Worm (Caenorhabditis elegans) whole organism, mixed stage, embryonic: ENCODE measurements around the gene C50C3.1.
A peak's percentile ranks its signal among the peaks of the same experiment; 100 is the strongest.

ENCODE experiments used
- M03D4.4 ChIP-seq: sonication (generic microtip); optimal IDR thresholded peaks from 2 replicates; lab custom pipeline; 2017; ENCODE audit warnings: mild to moderate bottlenecking, missing genetic modification characterization, missing compliant biosample characterization
- bed-3 ChIP-seq: fragments of 200-800 bp; sonication (Bioruptor generic); optimal IDR thresholded peaks from 3 replicates; lab custom pipeline; 2018; ENCODE audit warnings: mild to moderate bottlenecking, missing genetic modification characterization, moderate library complexity, missing compliant biosample characterization
- blmp-1 ChIP-seq: fragments of 150-350 bp; optimal IDR thresholded peaks from 2 replicates; lab custom pipeline; 2014; ENCODE audit warnings: missing biosample characterization, missing genetic modification characterization
- ceh-39 ChIP-seq: fragments of 150-350 bp; optimal IDR thresholded peaks from 2 replicates; lab custom pipeline; 2014; ENCODE audit warnings: missing biosample characterization, missing genetic modification characterization
- ceh-43 ChIP-seq: fragments of 200-800 bp; sonication (Bioruptor generic); optimal IDR thresholded peaks from 2 replicates; lab custom pipeline; 2018; ENCODE audit warnings: mild to moderate bottlenecking, missing genetic modification characterization, moderate library complexity, missing compliant biosample characterization
- ceh-83 ChIP-seq: fragments of 200-800 bp; sonication (Bioruptor generic); optimal IDR thresholded peaks from 2 replicates; lab custom pipeline; 2018; ENCODE audit warnings: mild to moderate bottlenecking, missing genetic modification characterization, missing compliant biosample characterization
- ces-1 ChIP-seq: fragments of 150-350 bp; optimal IDR thresholded peaks from 2 replicates; lab custom pipeline; 2014; ENCODE audit warnings: missing biosample characterization, missing genetic modification reagents, missing genetic modification characterization
- cnd-1 ChIP-seq: fragments of 200-800 bp; sonication (Bioruptor generic); optimal IDR thresholded peaks from 2 replicates; lab custom pipeline; 2018; ENCODE audit warnings: mild to moderate bottlenecking, missing genetic modification characterization, missing compliant biosample characterization
- drap-1 ChIP-seq: fragments of 200-800 bp; sonication (Bioruptor generic); optimal IDR thresholded peaks from 3 replicates; lab custom pipeline; 2018; ENCODE audit warnings: mild to moderate bottlenecking, missing genetic modification characterization, missing compliant biosample characterization
- elt-1 ChIP-seq: sonication (generic microtip); optimal IDR thresholded peaks from 2 replicates; lab custom pipeline; 2017; ENCODE audit warnings: missing genetic modification characterization, mild to moderate bottlenecking, missing compliant biosample characterization, antibody characterized with exemption, moderate library complexity, borderline replicate concordance; ENCODE audit not compliant: insufficient read depth
- elt-3 ChIP-seq: fragments of 150-350 bp; optimal IDR thresholded peaks from 2 replicates; lab custom pipeline; 2014; ENCODE audit warnings: missing biosample characterization, missing genetic modification characterization
- flh-1 ChIP-seq: fragments of 200-800 bp; sonication (Bioruptor generic); optimal IDR thresholded peaks from 2 replicates; lab custom pipeline; 2018; ENCODE audit warnings: mild to moderate bottlenecking, missing genetic modification characterization, moderate library complexity, missing compliant biosample characterization
- ham-2 ChIP-seq: fragments of 200-800 bp; sonication (Bioruptor generic); optimal IDR thresholded peaks from 2 replicates; lab custom pipeline; 2018; ENCODE audit warnings: mild to moderate bottlenecking, missing genetic modification characterization, missing compliant biosample characterization
- hlh-1 ChIP-seq: fragments of 150-350 bp; optimal IDR thresholded peaks from 2 replicates; lab custom pipeline; 2014; ENCODE audit warnings: missing biosample characterization, missing genetic modification reagents, missing genetic modification characterization
- lin-13 ChIP-seq: fragments of 150-350 bp; optimal IDR thresholded peaks from 2 replicates; lab custom pipeline; 2014; ENCODE audit warnings: missing biosample characterization, missing genetic modification characterization
- lin-32 ChIP-seq: fragments of 200-800 bp; sonication (Bioruptor generic); optimal IDR thresholded peaks from 2 replicates; lab custom pipeline; 2018; ENCODE audit warnings: mild to moderate bottlenecking, missing genetic modification characterization, missing compliant biosample characterization
- lsy-2 ChIP-seq: fragments of 150-350 bp; optimal IDR thresholded peaks from 2 replicates; lab custom pipeline; 2014; ENCODE audit warnings: missing biosample characterization, missing genetic modification characterization
- mab-5 ChIP-seq: fragments of 150-350 bp; optimal IDR thresholded peaks from 2 replicates; lab custom pipeline; 2014; ENCODE audit warnings: missing biosample characterization, missing genetic modification characterization
- mep-1 ChIP-seq: fragments of 150-350 bp; optimal IDR thresholded peaks from 2 replicates; lab custom pipeline; 2017; ENCODE audit warnings: missing biosample characterization, missing genetic modification reagents, missing genetic modification characterization, inconsistent platforms
- mls-2 ChIP-seq: sonication (generic microtip); optimal IDR thresholded peaks from 2 replicates; lab custom pipeline; 2016; ENCODE audit warnings: mild to moderate bottlenecking, missing genetic modification characterization, moderate library complexity, missing compliant biosample characterization
- nhr-12 ChIP-seq: fragments of 150-350 bp; optimal IDR thresholded peaks from 2 replicates; lab custom pipeline; 2014; ENCODE audit warnings: missing biosample characterization, missing genetic modification characterization
- nhr-2 ChIP-seq: fragments of 150-350 bp; optimal IDR thresholded peaks from 2 replicates; lab custom pipeline; 2014; ENCODE audit warnings: missing biosample characterization, missing genetic modification characterization
- nhr-237 ChIP-seq: fragments of 150-350 bp; optimal IDR thresholded peaks from 2 replicates; lab custom pipeline; 2014; ENCODE audit warnings: missing biosample characterization, missing genetic modification characterization
- nhr-28 ChIP-seq: fragments of 150-350 bp; optimal IDR thresholded peaks from 2 replicates; lab custom pipeline; 2014; ENCODE audit warnings: missing biosample characterization, missing genetic modification characterization
- nhr-76 ChIP-seq: sonication (generic microtip); optimal IDR thresholded peaks from 2 replicates; lab custom pipeline; 2017; ENCODE audit warnings: missing biosample characterization, missing genetic modification characterization
- pha-4 ChIP-seq: fragments of 150-350 bp; optimal IDR thresholded peaks from 2 replicates; lab custom pipeline; 2018; ENCODE audit warnings: missing biosample characterization, missing genetic modification reagents, missing genetic modification characterization
- sem-2 ChIP-seq: fragments of 200-800 bp; sonication (Bioruptor generic); optimal IDR thresholded peaks from 2 replicates; lab custom pipeline; 2018; ENCODE audit warnings: mild to moderate bottlenecking, missing genetic modification characterization, missing compliant biosample characterization
- snpc-4 ChIP-seq: fragments of 150-350 bp; optimal IDR thresholded peaks from 2 replicates; lab custom pipeline; 2014; ENCODE audit warnings: missing biosample characterization, missing genetic modification characterization
- sptf-1 ChIP-seq: sonication (generic microtip); optimal IDR thresholded peaks from 2 replicates; lab custom pipeline; 2017; ENCODE audit warnings: mild to moderate bottlenecking, missing genetic modification characterization, moderate library complexity, missing compliant biosample characterization
- tbx-8 ChIP-seq: fragments of 200-800 bp; sonication (Bioruptor generic); optimal IDR thresholded peaks from 2 replicates; lab custom pipeline; 2018; ENCODE audit warnings: mild to moderate bottlenecking, missing genetic modification characterization, moderate library complexity, missing compliant biosample characterization
- unc-120 ChIP-seq: sonication (generic microtip); optimal IDR thresholded peaks from 2 replicates; lab custom pipeline; 2017; ENCODE audit warnings: missing genetic modification characterization, missing compliant biosample characterization; ENCODE audit not compliant: poor library complexity, severe bottlenecking
- unc-39 ChIP-seq: fragments of 150-350 bp; optimal IDR thresholded peaks from 2 replicates; lab custom pipeline; 2014; ENCODE audit warnings: missing biosample characterization, missing genetic modification characterization
- unc-62 ChIP-seq: fragments of 150-350 bp; optimal IDR thresholded peaks from 2 replicates; lab custom pipeline; 2014; ENCODE audit warnings: missing biosample characterization, missing genetic modification reagents, missing genetic modification characterization
- zip-8 ChIP-seq: fragments of 150-350 bp; optimal IDR thresholded peaks from 2 replicates; lab custom pipeline; 2014; ENCODE audit warnings: missing biosample characterization, missing genetic modification characterization
- ztf-11 ChIP-seq: fragments of 150-350 bp; optimal IDR thresholded peaks from 2 replicates; lab custom pipeline; 2014; ENCODE audit warnings: missing biosample characterization, missing genetic modification characterization

C50C3.1 gene

DNA sequence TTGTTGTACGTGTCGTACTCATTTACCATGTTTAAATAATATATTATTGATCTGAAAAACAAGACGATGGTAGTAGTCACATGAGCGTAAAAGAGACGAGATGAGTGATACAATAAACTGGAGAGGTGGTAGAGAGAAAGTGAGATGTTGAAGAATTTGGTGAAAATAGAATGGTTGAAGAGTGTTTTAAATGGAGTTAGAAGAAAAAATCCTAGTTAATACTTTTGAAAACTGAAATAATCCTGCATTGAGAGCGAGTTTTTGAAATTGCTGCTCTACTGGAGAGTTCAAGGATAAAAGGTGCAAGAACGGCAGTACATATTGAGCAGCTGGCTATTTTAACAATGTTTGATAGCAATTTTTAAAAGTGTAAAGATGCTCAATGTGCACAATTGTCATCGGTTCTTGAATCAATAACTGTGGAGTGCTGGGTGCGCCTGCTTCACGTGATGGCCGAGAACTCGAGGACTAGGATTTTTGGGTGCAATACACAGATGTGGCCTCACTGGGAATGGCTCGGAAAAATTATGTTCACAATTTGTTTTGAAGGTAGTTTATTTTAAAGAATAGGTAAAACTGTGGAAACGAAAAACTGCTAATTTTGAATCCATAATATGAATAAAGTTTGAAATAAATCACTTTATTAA is 33.5 kb upstream of the C50C3.1 start, which contains the start of gene atg-13:
Gene atg-13, minus strand, starts transcription at position 51 of the 647 bp plus-strand sequence.
- TF ChIP-seq hlh-1 (tag; lab: Kevin White, UChicago) (peak; percentile 49), nhr-2 (tag; lab: Kevin White, UChicago) (no peak), ces-1 (GFP tag; lab: Kevin White, UChicago) (no peak), tbx-8 (GFP tag; lab: Kevin White, UChicago) (no peak), nhr-76 (no peak), blmp-1 (no peak), ham-2 (GFP tag; lab: Kevin White, UChicago) (no peak), unc-120 (tag; lab: Kevin White, UChicago) (no peak), ceh-39 (tag; lab: Kevin White, UChicago) (peak; percentile 7), mab-5 (tag; lab: Kevin White, UChicago) (no peak)

DNA sequence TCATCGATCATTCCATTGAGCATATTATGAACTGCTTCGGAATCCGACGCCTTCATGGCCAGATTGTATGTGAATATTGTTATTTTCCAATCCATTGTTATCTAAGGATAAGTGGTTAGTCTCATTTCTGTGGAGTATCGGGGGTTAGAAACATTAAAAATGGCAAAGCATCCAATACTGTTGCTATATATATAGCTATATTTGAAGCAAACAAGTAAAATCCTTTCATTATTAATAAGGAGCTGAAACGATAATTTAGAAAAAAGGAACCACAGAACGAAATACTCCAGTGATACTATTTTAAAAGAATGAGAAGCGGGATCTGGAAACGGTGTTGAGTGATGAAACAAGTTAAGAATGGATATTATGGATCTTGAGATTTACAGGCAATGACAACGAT is 30.6 kb upstream of the C50C3.1 start, which contains the start of gene inpp-5K:
Gene inpp-5K, minus strand, starts transcription at position 101 of the 400 bp plus-strand sequence.
- TF ChIP-seq ceh-39 (tag; lab: Kevin White, UChicago) (no peak), unc-62 (GFP tag; lab: Kevin White, UChicago) (no peak)

DNA sequence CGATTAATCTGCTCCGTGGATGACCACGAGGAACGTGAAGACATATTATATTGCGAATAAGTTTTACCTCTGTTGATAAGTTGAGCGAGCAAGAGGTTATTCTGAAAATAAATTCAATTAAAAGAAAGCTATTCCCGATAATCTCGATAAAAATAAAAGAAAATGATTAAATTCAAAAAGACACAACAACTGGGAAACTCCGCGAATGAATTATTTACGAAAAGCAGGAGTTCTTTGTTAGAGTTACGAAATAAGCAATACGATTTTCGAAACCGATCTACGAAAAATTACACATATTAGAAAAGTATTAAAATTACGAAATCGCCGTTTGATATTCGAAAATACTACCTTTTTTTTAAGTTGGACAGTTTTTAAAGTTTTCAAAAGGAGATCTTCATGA is 28.5 kb upstream of the C50C3.1 start, which contains the start of gene bath-42:
Gene bath-42, minus strand, starts transcription at position 101 of the 400 bp plus-strand sequence.
- TF ChIP-seq ztf-11 (tag; lab: Kevin White, UChicago) = no peak
- TF ChIP-seq drap-1 = no peak
- no peak for TF ChIP-seq ham-2 (GFP tag; lab: Kevin White, UChicago)
- TF ChIP-seq unc-120 (tag; lab: Kevin White, UChicago) = no peak
- TF ChIP-seq unc-62 (GFP tag; lab: Kevin White, UChicago) = no peak
- TF ChIP-seq tbx-8 (GFP tag; lab: Kevin White, UChicago) = no peak
- no peak for TF ChIP-seq mab-5 (tag; lab: Kevin White, UChicago)
- no peak for TF ChIP-seq lsy-2 (tag; lab: Kevin White, UChicago)
- TF ChIP-seq sem-2 (GFP tag; lab: Kevin White, UChicago) = no peak
- no peak for TF ChIP-seq hlh-1 (tag; lab: Kevin White, UChicago)
- TF ChIP-seq, all 35 proteins: peak for 0

DNA sequence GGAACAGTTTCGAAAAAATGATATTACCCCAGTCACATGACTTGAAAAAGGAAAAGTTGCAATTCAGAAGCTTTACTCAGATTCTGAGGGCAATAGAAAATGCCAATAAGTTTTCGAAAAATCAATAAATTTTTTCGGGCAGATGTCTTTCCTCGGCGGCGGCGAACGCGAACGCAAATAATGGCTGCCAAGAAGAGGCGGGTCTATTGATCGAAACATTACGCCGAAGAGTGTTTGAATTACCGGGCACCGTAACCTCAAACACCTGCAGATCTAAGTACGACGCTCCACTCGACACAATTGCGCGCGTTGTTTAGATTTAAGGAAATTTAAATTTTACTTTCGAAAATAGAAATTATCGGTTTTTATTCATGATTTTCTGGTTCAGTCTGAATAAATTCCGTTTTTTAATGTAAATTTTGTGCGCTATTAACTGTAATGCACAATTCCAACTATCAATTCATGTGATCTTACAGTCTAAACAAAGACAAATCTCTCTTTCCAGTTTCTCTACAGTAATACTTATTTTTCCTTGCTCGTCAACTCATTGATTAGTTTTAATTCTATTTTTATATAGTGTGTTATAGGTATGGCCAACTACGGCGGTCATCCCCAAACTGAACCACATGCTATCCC is 27.9 kb upstream of the C50C3.1 start, which contains the start of gene prp-8:
Gene prp-8, plus strand, starts transcription at position 586 of the 636 bp plus-strand sequence.
- TF ChIP-seq hlh-1 (tag; lab: Kevin White, UChicago) (peak; percentile 43), lin-32 (no peak), zip-8 (no peak), drap-1 (peak; percentile 17), snpc-4 (tag; lab: Kevin White, UChicago) (no peak), mep-1 (peak; percentile 87), unc-39 (no peak), nhr-237 (tag; lab: Kevin White, UChicago) (no peak), bed-3 (GFP tag; lab: Kevin White, UChicago) (no peak), nhr-2 (tag; lab: Kevin White, UChicago) (no peak), ztf-11 (tag; lab: Kevin White, UChicago) (no peak), elt-3 (no peak), nhr-76 (no peak), lin-13 (tag; lab: Kevin White, UChicago) (peak; percentile 86), blmp-1 (no peak), flh-1 (GFP tag; lab: Kevin White, UChicago) (no peak), nhr-28 (tag; lab: Kevin White, UChicago) (no peak), nhr-12 (tag; lab: Kevin White, UChicago) (no peak), sem-2 (GFP tag; lab: Kevin White, UChicago) (no peak), sptf-1 (peak; percentile 68), M03D4.4 (tag; lab: Kevin White, UChicago) (peak; percentile 18), mls-2 (no peak), elt-1 (tag; lab: Kevin White, UChicago) (peak; percentile 38), ham-2 (GFP tag; lab: Kevin White, UChicago) (no peak), unc-62 (GFP tag; lab: Kevin White, UChicago) (no peak), tbx-8 (GFP tag; lab: Kevin White, UChicago) (no peak), lsy-2 (tag; lab: Kevin White, UChicago) (peak; percentile 97), ceh-83 (GFP tag; lab: Kevin White, UChicago) (no peak), ceh-39 (tag; lab: Kevin White, UChicago) (peak; percentile 94), unc-120 (tag; lab: Kevin White, UChicago) (peak; percentile 45), mab-5 (tag; lab: Kevin White, UChicago) (no peak), ces-1 (GFP tag; lab: Kevin White, UChicago) (no peak), cnd-1 (tag; lab: Kevin White, UChicago) (peak; percentile 50), ceh-43 (GFP tag; lab: Kevin White, UChicago) (peak; percentile 25), pha-4 (tag; lab: Kevin White, UChicago) (peak; percentile 84)
